Fruit fly (Drosophila melanogaster) S2 (cell line): Measurements from ENCODE around the gene Sfp96F.

Source experiments
- CG8478 ChIP-seq: fragments of >200 bp; optimal IDR thresholded peaks from 2 replicates; lab custom pipeline; 2018
- CTCF ChIP-seq, 2 experiments: fragments of >200 bp; optimal IDR thresholded peaks; 2 replicates each; lab custom pipeline; 2018

- TF ChIP-seq CG8478 (lab: Kevin White, UChicago) (no peak), CTCF (optimal IDR thresholded peaks at IDR 0.05; lab: Kevin White, UChicago) (peak; percentile 68 to 75)
These were observed 46.6 kb upstream of the Sfp96F start for dm6 chr3R:25876639-25877038.
